Worm (Caenorhabditis elegans) whole organism, young adult: Measurements from ENCODE around the gene C55B6.4.

Experiments used
- C17E4.6 ChIP-seq: fragments of 200-800 bp; sonication (Bioruptor generic); IDR thresholded peaks from 2 replicates; pipeline ENCODE4 v1.3.6; 2022; ENCODE audit warnings: missing genetic modification reagents, missing genetic modification characterization, missing compliant biosample characterization
- ccch-3 ChIP-seq: fragments of 200-800 bp; sonication (Bioruptor generic); optimal IDR thresholded peaks from 2 replicates; lab custom pipeline; 2018; ENCODE audit warnings: mild to moderate bottlenecking, missing genetic modification characterization, missing compliant biosample characterization
- ceh-58 ChIP-seq: fragments of 200-800 bp; sonication (Bioruptor generic); IDR thresholded peaks from 2 replicates; pipeline ENCODE4 v1.3.6; 2022; ENCODE audit warnings: missing genetic modification characterization, missing compliant biosample characterization
- dpl-1 ChIP-seq: fragments of 150-350 bp; optimal IDR thresholded peaks from 2 replicates; lab custom pipeline; 2014; ENCODE audit warnings: missing biosample characterization, missing genetic modification reagents, missing genetic modification characterization
- efl-1 ChIP-seq: fragments of 150-350 bp; optimal IDR thresholded peaks from 2 replicates; lab custom pipeline; 2014; ENCODE audit warnings: missing biosample characterization, missing genetic modification reagents, missing genetic modification characterization
- gei-17 ChIP-seq: fragments of 200-800 bp; sonication (Bioruptor generic); optimal IDR thresholded peaks from 2 replicates; lab custom pipeline; 2018; ENCODE audit warnings: mild to moderate bottlenecking, missing genetic modification characterization, missing compliant biosample characterization
- lsy-27 ChIP-seq: sonication (generic microtip); optimal IDR thresholded peaks from 2 replicates; lab custom pipeline; 2017; ENCODE audit warnings: missing genetic modification characterization, mild to moderate bottlenecking, missing compliant biosample characterization, antibody characterized with exemption, missing genotype, borderline replicate concordance; ENCODE audit not compliant: insufficient read depth
- nhr-27 ChIP-seq: fragments of 200-800 bp; sonication (Bioruptor generic); optimal IDR thresholded peaks from 2 replicates; lab custom pipeline; 2018; ENCODE audit warnings: mild to moderate bottlenecking, missing genetic modification characterization, moderate library complexity, missing compliant biosample characterization
- pha-4 ChIP-seq: fragments of 150-350 bp; sonication (generic microtip); optimal IDR thresholded peaks from 2 replicates; lab custom pipeline; 2014; ENCODE audit warnings: missing biosample characterization, missing genetic modification reagents, missing genetic modification characterization
- rpc-1 ChIP-seq, 2 experiments: fragments of 150-350 bp in 1 of 2; sonication (generic microtip) in 1 of 2; optimal IDR thresholded peaks; 2 replicates each; lab custom pipeline; 2014 to 2018; ENCODE audit warnings: missing biosample characterization in 1 of 2, missing genetic modification characterization in 1 of 2, missing genetic modification reagents in 1 of 2, missing genotype in 1 of 2
- snpc-4 ChIP-seq, 5 experiments: fragments of 150-350 bp in 1 of 5; sonication (generic microtip) in 4 of 5; optimal IDR thresholded peaks; 2 replicates each; lab custom pipeline; 2014 to 2018; ENCODE audit warnings: missing genetic modification characterization in 5 of 5, missing biosample characterization in 3 of 5, antibody characterized with exemption in 2 of 5, mild to moderate bottlenecking in 2 of 5, missing compliant biosample characterization in 2 of 5, missing genotype in 2 of 5, moderate library complexity in 2 of 5, missing genetic modification reagents in 1 of 5
- somi-1 ChIP-seq: fragments of 200-800 bp; sonication (Bioruptor generic); optimal IDR thresholded peaks from 2 replicates; lab custom pipeline; 2018; ENCODE audit warnings: mild to moderate bottlenecking, missing genetic modification characterization, missing compliant biosample characterization
- ztf-25 ChIP-seq: fragments of 200-800 bp; sonication (Bioruptor generic); IDR thresholded peaks from 2 replicates; pipeline ENCODE4 v1.3.6; 2022; ENCODE audit warnings: missing genetic modification reagents, missing genetic modification characterization, missing compliant biosample characterization

- TF ChIP-seq ztf-25 (GFP tag; lab: Robert Waterston, UW) (no peak), ccch-3 (no peak), pha-4 (no peak), ceh-58 (GFP tag; lab: Robert Waterston, UW) (no peak), nhr-27 (tag; lab: Kevin White, UChicago) (no peak), C17E4.6 (GFP tag; lab: Robert Waterston, UW) (no peak), dpl-1 (GFP tag; lab: Kevin White, UChicago) (no peak), somi-1 (GFP tag; lab: Kevin White, UChicago) (no peak), snpc-4 (GFP tag; optimal IDR thresholded peaks at IDR 0.05; lab: Kevin White, UChicago) (no peak), snpc-4 (tag; optimal IDR thresholded peaks at IDR 0.05; lab: Kevin White, UChicago) (no peak), efl-1 (GFP tag; lab: Kevin White, UChicago) (no peak), rpc-1 (optimal IDR thresholded peaks at IDR 0.05; lab: Kevin White, UChicago) (no peak), rpc-1 (tag; optimal IDR thresholded peaks at IDR 0.05; lab: Kevin White, UChicago) (no peak), lsy-27 (tag; lab: Kevin White, UChicago) (no peak), gei-17 (GFP tag; lab: Kevin White, UChicago) (no peak)
These were observed 41.9 kb upstream of the C55B6.4 start for ce11 chrX:7229357-7229756.
